Fruit fly (Drosophila melanogaster): ENCODE data around the gene iPLA2-VIA.
A peak's percentile ranks its signal among the peaks of the same experiment; 100 is the strongest.

iPLA2-VIA gene

DNA sequence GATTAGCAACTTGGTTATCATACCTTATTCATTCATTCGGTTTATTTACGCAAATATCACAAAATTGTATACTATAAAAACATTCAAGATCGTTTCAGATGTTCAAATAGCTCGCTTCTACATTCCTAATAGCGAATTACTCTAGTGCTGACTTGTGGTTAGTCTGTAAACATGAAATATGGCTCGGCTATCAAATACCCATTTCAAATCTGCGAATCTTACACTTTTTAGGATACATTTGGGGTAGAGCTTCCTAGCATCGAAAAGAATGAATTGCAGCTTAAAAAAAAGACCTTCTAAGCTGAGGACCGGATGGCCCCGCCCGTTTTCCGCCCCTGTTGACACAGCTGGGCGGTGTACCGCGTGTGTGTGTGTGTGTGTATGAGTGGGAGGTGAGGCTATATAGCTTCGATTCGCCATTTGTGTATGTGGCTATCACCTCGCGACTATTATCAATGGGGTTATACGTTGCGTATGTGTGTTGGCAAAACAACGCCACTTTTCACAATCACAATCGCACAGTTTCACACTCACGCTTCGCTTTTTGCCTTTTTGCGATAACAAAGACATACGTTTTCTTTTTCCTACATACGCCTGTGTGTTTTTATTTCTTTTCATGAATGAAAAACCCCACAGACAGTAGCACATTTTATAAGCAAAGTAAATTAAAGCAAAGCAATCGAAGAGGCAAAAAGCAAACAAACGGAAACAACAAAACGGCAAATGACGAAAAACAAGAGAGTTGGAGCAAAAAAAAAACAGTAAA is 17.4 kb downstream of the iPLA2-VIA start:
- TF ChIP-seq Atf-2 (GFP tag; optimal IDR thresholded peaks at IDR 0.05), result no peak
- TF ChIP-seq bsh (GFP tag; optimal IDR thresholded peaks at IDR 0.05), result peak in 1 of 2 experiments; percentile 51
- TF ChIP-seq CG5953 (GFP tag; IDR thresholded peaks at IDR 0.05), result no peak
- peak; percentile 44; the same call in 1 of the 3 replicates for TF ChIP-seq Opbp (GFP tag; IDR thresholded peaks at IDR 0.05; ENCODE audit: partially characterized antibody)
- TF ChIP-seq unc-4 (GFP tag; IDR thresholded peaks at IDR 0.05; ENCODE audit: partially characterized antibody), result no peak
- TF ChIP-seq CG14710 (tag; optimal IDR thresholded peaks at IDR 0.05), result no peak
- no peak for TF ChIP-seq btn (GFP tag; optimal IDR thresholded peaks at IDR 0.05)
- no peak for TF ChIP-seq Chrac-16 (GFP tag; optimal IDR thresholded peaks at IDR 0.05)
- TF ChIP-seq CG7963 (GFP tag; IDR thresholded peaks at IDR 0.05; ENCODE audit: partially characterized antibody), result no peak
- peak; percentile 23 for TF ChIP-seq exex (tag; optimal IDR thresholded peaks at IDR 0.05)
- peak; percentile 6; the same call in 1 of the 2 replicates for TF ChIP-seq CG9932 (GFP tag; IDR thresholded peaks at IDR 0.05)
- no peak for TF ChIP-seq Atf3 (GFP tag; optimal IDR thresholded peaks at IDR 0.05)
- no peak for TF ChIP-seq sr (GFP tag; IDR thresholded peaks at IDR 0.05)
- 0 out of 2 replicates have a peak, but pooled peaks have one; percentile 11 for TF ChIP-seq MBD-R2 (GFP tag; IDR thresholded peaks at IDR 0.05)
- no peak for TF ChIP-seq bcd (GFP tag; optimal IDR thresholded peaks at IDR 0.05)
- TF ChIP-seq CG4424 (GFP tag; optimal IDR thresholded peaks at IDR 0.05), result no peak
- peak; percentile 54 for TF ChIP-seq CG16813 (GFP tag; IDR thresholded peaks at IDR 0.05; ENCODE audit: partially characterized antibody)
- TF ChIP-seq Vsx1 (GFP tag; optimal IDR thresholded peaks at IDR 0.05), result no peak
- TF ChIP-seq mld (GFP tag; IDR thresholded peaks at IDR 0.05; ENCODE audit: partially characterized antibody), result no peak
- TF ChIP-seq eyg (GFP tag; optimal IDR thresholded peaks at IDR 0.05), result no peak
- TF ChIP-seq Nf-YA (GFP tag; IDR thresholded peaks at IDR 0.05), result no peak
- TF ChIP-seq HmgD (GFP tag; optimal IDR thresholded peaks at IDR 0.05), result no peak
- TF ChIP-seq pfk (GFP tag; optimal IDR thresholded peaks at IDR 0.05), result no peak
- TF ChIP-seq HHEX (GFP tag; optimal IDR thresholded peaks at IDR 0.05), result no peak
- no peak for TF ChIP-seq sens (GFP tag)
- TF ChIP-seq CG6854 (GFP tag; optimal IDR thresholded peaks at IDR 0.05), result peak; percentile 21
- TF ChIP-seq ci (GFP tag; IDR thresholded peaks at IDR 0.05), result 0 out of 3 replicates have a peak, but pooled peaks have one; percentile 49
- TF ChIP-seq CG14014 (GFP tag; IDR thresholded peaks at IDR 0.05), result no peak
- TF ChIP-seq Camta (GFP tag; optimal IDR thresholded peaks at IDR 0.05), result no peak
- TF ChIP-seq CG12769 (tag; optimal IDR thresholded peaks at IDR 0.05), result peak; percentile 7
- TF ChIP-seq CG13894 (tag; optimal IDR thresholded peaks at IDR 0.05), result no peak
- no peak for TF ChIP-seq CG1024 (GFP tag; IDR thresholded peaks at IDR 0.05)
- TF ChIP-seq CG18262 (tag; optimal IDR thresholded peaks at IDR 0.05), result no peak
- no peak for TF ChIP-seq CG33213 (GFP tag; optimal IDR thresholded peaks at IDR 0.05)
- no peak for TF ChIP-seq CG4854 (GFP tag; optimal IDR thresholded peaks at IDR 0.05)
- no peak for TF ChIP-seq CG11696 (GFP tag; IDR thresholded peaks at IDR 0.05)
- TF ChIP-seq Aef1 (GFP tag; IDR thresholded peaks at IDR 0.05), result no peak
- no peak for TF ChIP-seq CG9609 (GFP tag; optimal IDR thresholded peaks at IDR 0.05)
- TF ChIP-seq bigmax (GFP tag; optimal IDR thresholded peaks at IDR 0.05), result no peak
- TF ChIP-seq Rfx (GFP tag; IDR thresholded peaks at IDR 0.05), result peak; percentile 23; the same call in 1 of the 2 replicates
- TF ChIP-seq CkIIα-i1 (GFP tag; IDR thresholded peaks at IDR 0.05), result no peak
- TF ChIP-seq Fer3 (tag; optimal IDR thresholded peaks at IDR 0.05), result no peak
- TF ChIP-seq CG6272 (GFP tag; IDR thresholded peaks at IDR 0.05), result no peak
- no peak for TF ChIP-seq crol (GFP tag; IDR thresholded peaks at IDR 0.05)
- TF ChIP-seq Abd-B (GFP tag; optimal IDR thresholded peaks at IDR 0.05), result no peak
- no peak for TF ChIP-seq ara (GFP tag; IDR thresholded peaks at IDR 0.05)
- no peak for TF ChIP-seq CG12744 (GFP tag; optimal IDR thresholded peaks at IDR 0.05)
- TF ChIP-seq CG12942 (GFP tag; optimal IDR thresholded peaks at IDR 0.05), result no peak
- no peak for TF ChIP-seq CG17612 (GFP tag; IDR thresholded peaks at IDR 0.05)
- peak; percentile 46; the same call in 1 of the 2 replicates for TF ChIP-seq Atf6 (GFP tag; IDR thresholded peaks at IDR 0.05)

All from whole organism, embryonic.